Worm (Caenorhabditis elegans): ENCODE data around the gene ani-1.
A peak's percentile ranks its signal among the peaks of the same experiment; 100 is the strongest.

Gene ani-1

ce11 chrIII:12434104-12434503 is 19.1 kb downstream of the ani-1 start, which contains the start of gene Y49E10.27:
TSS of gene Y49E10.27 (plus strand) at chrIII:12434404.
- no peak for TF ChIP-seq zfp-3 (GFP tag; conservative IDR thresholded peaks at IDR 0.05)
- TF ChIP-seq duxl-1 (tag; optimal IDR thresholded peaks at IDR 0.05; ENCODE audit: poor library complexity): no peak
- no peak for TF ChIP-seq pqm-1 (tag; optimal IDR thresholded peaks at IDR 0.05)
- no peak for TF ChIP-seq R02D3.7 (tag; optimal IDR thresholded peaks at IDR 0.05)
- TF ChIP-seq nhr-41 (GFP tag; IDR thresholded peaks at IDR 0.05): no peak
- TF ChIP-seq T20F7.1 (GFP tag; optimal IDR thresholded peaks at IDR 0.05): no peak
- TF ChIP-seq vab-7 (GFP tag; IDR thresholded peaks at IDR 0.05): no peak
- TF ChIP-seq madf-5 (GFP tag; IDR thresholded peaks at IDR 0.05): no peak
- no peak for TF ChIP-seq F10B5.3 (tag; optimal IDR thresholded peaks at IDR 0.05)
- TF ChIP-seq hif-1 (tag; optimal IDR thresholded peaks at IDR 0.05): no peak
- TF ChIP-seq mes-2 (tag; optimal IDR thresholded peaks at IDR 0.05; ENCODE audit: poor library complexity, severe bottlenecking): no peak
- no peak for TF ChIP-seq ceh-20 (GFP tag; IDR thresholded peaks at IDR 0.05)
- TF ChIP-seq ctbp-1 (GFP tag; IDR thresholded peaks at IDR 0.05): no peak
- TF ChIP-seq tra-1 (GFP tag; IDR thresholded peaks at IDR 0.05): no peak
- TF ChIP-seq lir-3 (tag; optimal IDR thresholded peaks at IDR 0.05): no peak
- no peak for TF ChIP-seq zip-11 (GFP tag; IDR thresholded peaks at IDR 0.05)
- TF ChIP-seq php-3 (GFP tag; IDR thresholded peaks at IDR 0.05): no peak
- TF ChIP-seq nhr-111 (GFP tag; optimal IDR thresholded peaks at IDR 0.05): no peak
- TF ChIP-seq ces-1 (GFP tag; optimal IDR thresholded peaks at IDR 0.05): no peak

ce11 chrIII:12430209-12430608 is 23.0 kb downstream of the ani-1 start, which contains the start of gene Y49E10.16:
TSS of gene Y49E10.16 (plus strand) at chrIII:12430509.
- TF ChIP-seq dpl-1 (GFP tag; optimal IDR thresholded peaks at IDR 0.05) (no peak), lin-29 (GFP tag; IDR thresholded peaks at IDR 0.05) (no peak), lir-3 (tag; optimal IDR thresholded peaks at IDR 0.05) (no peak), aly-2 (tag; optimal IDR thresholded peaks at IDR 0.05) (no peak), pqm-1 (tag; optimal IDR thresholded peaks at IDR 0.05) (peak; percentile 32), nhr-28 (tag; optimal IDR thresholded peaks at IDR 0.05) (no peak), snpc-1.2 (GFP tag; IDR thresholded peaks at IDR 0.05) (no peak), daf-16 (GFP tag; optimal IDR thresholded peaks at IDR 0.05) (no peak), daf-16 (tag; optimal IDR thresholded peaks at IDR 0.05) (peak; percentile 17), tag-97 (GFP tag; IDR thresholded peaks at IDR 0.05) (no peak), F49E8.2 (tag; optimal IDR thresholded peaks at IDR 0.05; ENCODE audit: borderline replicate concordance) (no peak)

ce11 chrIII:12429579-12430084 is 23.5 kb downstream of the ani-1 start, which contains the start of gene snr-6:
TSS of gene snr-6 (minus strand) at chrIII:12429629.
- TF ChIP-seq lim-7 (GFP tag; IDR thresholded peaks at IDR 0.05) (no peak), mes-2 (tag; optimal IDR thresholded peaks at IDR 0.05; ENCODE audit: poor library complexity, severe bottlenecking) (peak; percentile 84), aha-1 (tag) (no peak), zip-2 (tag; optimal IDR thresholded peaks at IDR 0.05) (no peak), F37D6.2 (tag; optimal IDR thresholded peaks at IDR 0.05) (peak; percentile 10), rbr-2 (tag; optimal IDR thresholded peaks at IDR 0.05) (no peak), lin-29 (GFP tag; IDR thresholded peaks at IDR 0.05) (no peak), vab-7 (GFP tag; IDR thresholded peaks at IDR 0.05) (no peak), lin-15B (tag; optimal IDR thresholded peaks at IDR 0.05) (no peak), set-16 (GFP tag; IDR thresholded peaks at IDR 0.05) (no peak), hlh-30 (tag; optimal IDR thresholded peaks at IDR 0.05; ENCODE audit: insufficient read depth) (peak; percentile 59), jun-1 (tag; optimal IDR thresholded peaks at IDR 0.05) (no peak), nhr-25 (tag; optimal IDR thresholded peaks at IDR 0.05; ENCODE audit: borderline replicate concordance, insufficient read depth) (no peak), nhr-10 (tag; optimal IDR thresholded peaks at IDR 0.05) (no peak), zfp-2 (tag; optimal IDR thresholded peaks at IDR 0.05) (no peak), dmd-9 (GFP tag; IDR thresholded peaks at IDR 0.05) (no peak), nhr-11 (tag; optimal IDR thresholded peaks at IDR 0.05) (peak; percentile 46), ceh-28 (tag; optimal IDR thresholded peaks at IDR 0.05) (no peak), fkh-10 (GFP tag; optimal IDR thresholded peaks at IDR 0.05) (no peak), ceh-20 (GFP tag; IDR thresholded peaks at IDR 0.05) (no peak), nhr-77 (tag; optimal IDR thresholded peaks at IDR 0.05) (peak; percentile 60), nhr-102 (tag; optimal IDR thresholded peaks at IDR 0.05) (no peak), lin-13 (GFP tag; optimal IDR thresholded peaks at IDR 0.05) (peak; percentile 33), ZK337.2 (GFP tag; IDR thresholded peaks at IDR 0.05) (no peak), mep-1 (tag; optimal IDR thresholded peaks at IDR 0.05) (peak; percentile 59)
